Worm (Caenorhabditis elegans): ENCODE data around the gene nlp-68.

ce11 chrIII:10503753-10504152 is 35.2 kb downstream of the nlp-68 start, which contains the start of gene rab-33:
- TF ChIP-seq ama-1 (optimal IDR thresholded peaks at IDR 0.05), result no peak
- no peak for TF ChIP-seq ceh-13 (GFP tag; optimal IDR thresholded peaks at IDR 0.05)
- no peak for TF ChIP-seq hnd-1 (tag; optimal IDR thresholded peaks at IDR 0.05)
- TF ChIP-seq flt-1 (GFP tag; IDR thresholded peaks at IDR 0.05), result no peak
